Fruit fly (Drosophila melanogaster): ENCODE measurements around the gene CG43163.

The CG43163 gene

DNA sequence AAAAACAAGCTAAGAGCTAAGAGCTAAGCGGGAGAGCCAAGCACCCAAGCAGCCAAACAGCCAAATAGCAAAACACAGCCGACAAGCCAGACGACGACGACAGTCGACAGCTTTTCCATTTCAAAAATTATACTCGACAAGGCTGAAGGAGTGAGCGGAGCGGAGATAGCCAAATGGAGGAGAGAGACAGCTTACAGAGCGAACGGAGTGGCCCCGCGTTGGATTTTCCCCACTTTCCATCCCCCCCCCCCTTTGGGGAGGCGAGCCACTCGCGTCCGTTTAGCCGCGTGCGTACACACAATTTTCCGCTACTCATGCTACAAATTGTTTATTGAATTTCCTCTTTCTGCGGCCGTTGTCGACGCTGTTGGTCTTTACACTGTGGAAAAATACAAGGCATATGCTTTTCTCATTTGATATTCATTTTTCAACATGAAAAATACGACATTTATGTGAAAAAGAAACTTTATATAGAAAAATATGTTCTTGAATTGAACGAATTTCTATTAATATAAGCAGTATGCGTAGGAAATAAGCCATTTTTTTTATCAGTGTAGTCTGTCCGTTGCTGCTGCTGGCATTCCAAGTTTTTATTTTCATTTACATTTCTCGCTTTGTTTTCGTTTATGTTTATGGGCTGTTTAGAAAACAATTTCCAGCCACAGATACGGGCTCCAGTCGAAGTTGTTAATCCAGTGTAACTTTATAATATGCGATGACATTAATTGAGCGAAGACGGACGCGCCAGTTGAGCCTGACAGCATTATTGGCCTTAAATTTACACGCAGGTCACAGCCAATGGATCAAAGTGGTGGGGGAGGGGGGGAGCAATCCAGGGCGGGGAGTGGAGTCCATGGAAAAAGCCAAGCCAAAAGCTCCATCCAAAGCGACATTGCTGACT lies 48.8 kb downstream of the CG43163 start:
- TF ChIP-seq CG8159 (tag; optimal IDR thresholded peaks at IDR 0.05) (peak; percentile 97), fd96Ca (GFP tag; IDR thresholded peaks at IDR 0.05) (peak; percentile 88), CG9948 (tag; optimal IDR thresholded peaks at IDR 0.05) (peak; percentile 97), CG14655 (GFP tag; optimal IDR thresholded peaks at IDR 0.05) (peak; percentile 96), CG34367 (tag; optimal IDR thresholded peaks at IDR 0.05) (peak; percentile 92), Snoo (tag; optimal IDR thresholded peaks at IDR 0.05) (peak; percentile 82), CG13204 (GFP tag; optimal IDR thresholded peaks at IDR 0.05) (peak; percentile 74), gl (tag; optimal IDR thresholded peaks at IDR 0.05) (peak; percentile 90), CG32121 (GFP tag; IDR thresholded peaks at IDR 0.05) (peak; percentile 96), CG15710 (tag; optimal IDR thresholded peaks at IDR 0.05) (peak; percentile 95), CG10348 (GFP tag; IDR thresholded peaks at IDR 0.05) (peak; percentile 85), CG17806 (tag; optimal IDR thresholded peaks at IDR 0.05) (peak; percentile 96), CG4496 (GFP tag; IDR thresholded peaks at IDR 0.05) (peak; percentile 96), Pif1A (GFP tag; optimal IDR thresholded peaks at IDR 0.05) (peak; percentile 96), rn (GFP tag; IDR thresholded peaks at IDR 0.05) (peak; percentile 87), EcR (GFP tag; optimal IDR thresholded peaks at IDR 0.05) (peak; percentile 37), Ets98B (GFP tag; IDR thresholded peaks at IDR 0.05) (peak; percentile 96), CG12605 (GFP tag; IDR thresholded peaks at IDR 0.05) (peak; percentile 96), Pif1B (GFP tag; optimal IDR thresholded peaks at IDR 0.05) (peak; percentile 92), D1 (tag; optimal IDR thresholded peaks at IDR 0.05) (peak; percentile 92), CG8301 (tag; optimal IDR thresholded peaks at IDR 0.05) (peak; percentile 97)

DNA sequence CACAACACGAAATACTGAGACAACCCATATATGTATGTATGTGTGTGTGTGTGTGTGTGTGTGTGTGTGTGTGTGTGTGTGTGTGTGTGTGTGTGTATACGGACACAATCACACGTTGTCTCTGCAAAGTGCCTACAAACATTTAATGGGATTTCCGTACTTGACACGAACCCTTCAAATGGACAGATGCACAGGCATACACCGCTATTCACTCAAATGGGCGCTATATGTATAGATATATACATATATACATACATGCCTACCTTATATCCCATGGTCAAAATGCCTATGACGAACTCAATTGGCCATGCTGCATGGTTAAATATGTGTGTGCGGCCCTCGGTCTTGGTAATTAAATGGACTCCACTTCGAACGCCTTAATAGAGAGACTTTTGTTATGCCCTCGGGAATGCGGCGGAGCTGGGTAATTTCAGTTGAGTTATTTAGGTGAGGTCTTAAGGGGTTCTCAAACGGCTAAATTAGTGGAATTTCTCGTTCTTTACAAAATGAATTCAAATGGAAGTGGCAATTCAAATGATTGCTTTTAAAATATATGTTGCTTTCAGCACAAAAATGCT lies 50.4 kb downstream of the CG43163 start:
- TF ChIP-seq fd96Ca (GFP tag; IDR thresholded peaks at IDR 0.05) (no peak), CG34367 (tag; optimal IDR thresholded peaks at IDR 0.05) (no peak), CG13204 (GFP tag; optimal IDR thresholded peaks at IDR 0.05) (no peak), D1 (tag; optimal IDR thresholded peaks at IDR 0.05) (no peak), CG10348 (GFP tag; IDR thresholded peaks at IDR 0.05) (no peak), CG8301 (tag; optimal IDR thresholded peaks at IDR 0.05) (no peak), CG17806 (tag; optimal IDR thresholded peaks at IDR 0.05) (no peak), gl (tag; optimal IDR thresholded peaks at IDR 0.05) (no peak), CG12605 (GFP tag; IDR thresholded peaks at IDR 0.05) (no peak), EcR (GFP tag; optimal IDR thresholded peaks at IDR 0.05) (no peak), CG14655 (GFP tag; optimal IDR thresholded peaks at IDR 0.05) (no peak), CG8159 (tag; optimal IDR thresholded peaks at IDR 0.05) (no peak), CG4496 (GFP tag; IDR thresholded peaks at IDR 0.05) (no peak), CG15710 (tag; optimal IDR thresholded peaks at IDR 0.05) (no peak)

DNA sequence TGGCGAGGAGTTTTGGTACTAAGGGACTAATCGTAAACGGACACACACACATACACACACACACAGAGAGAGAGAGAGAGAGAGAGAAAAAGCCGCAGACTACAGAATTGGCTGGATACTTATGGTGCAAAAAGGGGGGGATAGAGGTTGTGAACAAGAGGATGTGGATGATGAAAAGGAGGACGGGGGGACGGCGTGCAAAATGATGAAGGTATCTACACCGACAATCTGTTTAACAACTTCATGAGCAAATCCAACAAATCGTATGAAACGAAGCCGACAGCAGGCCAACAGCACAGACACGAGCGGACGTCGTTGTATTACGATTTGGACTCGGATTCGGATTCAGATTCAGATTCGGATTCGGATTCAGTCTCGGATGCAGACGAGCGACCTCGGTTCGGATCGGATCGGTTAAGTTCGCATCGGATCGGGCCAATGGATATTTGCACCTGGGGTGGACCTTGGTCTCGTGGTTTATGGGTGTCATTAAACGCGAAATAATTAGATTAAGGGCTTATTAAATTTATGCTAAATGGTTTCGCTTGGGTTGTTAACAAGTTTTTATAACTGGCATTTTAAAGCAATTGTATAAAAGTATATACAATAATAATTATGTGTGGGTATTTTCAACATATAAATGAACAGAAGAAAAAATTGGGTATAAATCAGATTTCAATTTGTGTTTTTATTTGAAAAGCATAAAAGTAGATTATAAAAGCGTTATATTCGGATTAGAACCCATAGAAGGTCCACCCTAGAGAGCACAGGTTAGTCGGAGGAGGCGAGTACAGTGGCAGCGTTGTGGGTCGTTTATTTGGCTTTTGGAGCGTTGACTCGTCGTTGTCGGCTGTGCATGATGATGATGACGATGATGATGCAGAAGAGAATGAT lies 51.7 kb downstream of the CG43163 start:
- TF ChIP-seq D1 (tag; optimal IDR thresholded peaks at IDR 0.05) = peak; percentile 97
- peak; percentile 96 for TF ChIP-seq Pif1A (GFP tag; optimal IDR thresholded peaks at IDR 0.05)
- TF ChIP-seq CG8301 (tag; optimal IDR thresholded peaks at IDR 0.05) = peak; percentile 95
- TF ChIP-seq CG14655 (GFP tag; optimal IDR thresholded peaks at IDR 0.05) = peak; percentile 96
- TF ChIP-seq Snoo (tag; optimal IDR thresholded peaks at IDR 0.05) = peak; percentile 96
- TF ChIP-seq CG32121 (GFP tag; IDR thresholded peaks at IDR 0.05) = peak; percentile 90
- TF ChIP-seq CG8159 (tag; optimal IDR thresholded peaks at IDR 0.05) = peak; percentile 100
- peak; percentile 86 for TF ChIP-seq fd96Ca (GFP tag; IDR thresholded peaks at IDR 0.05)
- peak; percentile 92 for TF ChIP-seq CG34367 (tag; optimal IDR thresholded peaks at IDR 0.05)
- TF ChIP-seq rn (GFP tag; IDR thresholded peaks at IDR 0.05) = peak; percentile 75
- peak; percentile 96 for TF ChIP-seq Pif1B (GFP tag; optimal IDR thresholded peaks at IDR 0.05)
- TF ChIP-seq Ets98B (GFP tag; IDR thresholded peaks at IDR 0.05) = peak; percentile 85
- peak; percentile 95 for TF ChIP-seq CG15710 (tag; optimal IDR thresholded peaks at IDR 0.05)
- peak; percentile 88 for TF ChIP-seq CG4496 (GFP tag; IDR thresholded peaks at IDR 0.05)
- peak; percentile 71 for TF ChIP-seq CG13204 (GFP tag; optimal IDR thresholded peaks at IDR 0.05)
- TF ChIP-seq gl (tag; optimal IDR thresholded peaks at IDR 0.05) = peak; percentile 88
- peak; percentile 82 for TF ChIP-seq EcR (GFP tag; optimal IDR thresholded peaks at IDR 0.05)
- TF ChIP-seq CG9948 (tag; optimal IDR thresholded peaks at IDR 0.05) = peak; percentile 97
- TF ChIP-seq CG12605 (GFP tag; IDR thresholded peaks at IDR 0.05) = peak; percentile 86
- TF ChIP-seq CG10348 (GFP tag; IDR thresholded peaks at IDR 0.05) = no peak
- peak; percentile 96 for TF ChIP-seq CG17806 (tag; optimal IDR thresholded peaks at IDR 0.05)

DNA sequence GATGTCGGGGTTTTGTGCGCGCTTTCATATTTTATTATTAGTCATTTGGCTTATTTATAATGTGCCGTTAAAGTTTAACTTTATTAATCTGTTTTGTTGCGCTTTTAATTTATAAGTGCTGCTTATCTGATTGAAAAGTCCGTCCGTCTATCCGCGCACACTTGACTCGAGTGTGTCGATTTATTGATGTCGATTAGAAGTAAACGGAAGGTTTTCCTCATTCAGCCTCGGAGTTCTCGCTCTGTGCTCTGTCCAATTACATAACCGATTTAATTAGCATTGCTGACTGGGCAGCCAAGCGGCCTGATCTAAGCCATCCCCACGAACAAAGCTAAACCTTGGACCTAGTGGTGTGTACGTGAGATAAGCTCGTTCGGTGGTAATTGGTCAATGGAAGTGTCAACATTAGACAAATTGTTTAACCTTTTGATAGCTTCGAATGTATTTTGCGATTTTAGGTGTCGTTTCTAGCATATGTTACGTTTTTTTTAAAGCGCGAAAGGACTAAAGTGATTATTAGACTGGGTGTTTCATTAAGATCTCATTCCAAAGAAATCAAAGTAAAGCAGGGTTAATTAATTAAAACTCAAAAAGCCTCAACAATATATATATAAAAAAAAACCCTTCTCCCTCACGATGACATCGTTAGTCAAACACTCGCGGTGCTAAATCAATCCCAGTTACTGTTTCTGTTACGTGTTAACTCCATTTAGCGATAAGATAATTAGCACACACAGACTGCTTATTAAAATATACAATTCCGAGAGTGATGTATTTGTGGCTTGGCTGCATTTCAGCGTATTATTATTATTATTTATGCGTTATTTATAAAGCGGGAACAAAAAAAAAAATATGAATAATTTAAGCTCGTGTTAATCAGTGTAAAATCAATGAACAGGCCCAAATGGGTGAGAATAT lies 53.2 kb downstream of the CG43163 start:
- TF ChIP-seq CG8159 (tag; optimal IDR thresholded peaks at IDR 0.05) (no peak), Pif1A (GFP tag; optimal IDR thresholded peaks at IDR 0.05) (no peak), CG8301 (tag; optimal IDR thresholded peaks at IDR 0.05) (no peak), Pif1B (GFP tag; optimal IDR thresholded peaks at IDR 0.05) (peak; percentile 21)

Data from whole organism, pupa.